Worm (Caenorhabditis elegans) whole organism, young adult: ENCODE results near the gene rfc-3.
A peak's percentile ranks its signal among the peaks of the same experiment; 100 is the strongest.

ENCODE experiments used
- B0261.1 ChIP-seq: sonication (generic microtip); optimal IDR thresholded peaks from 2 replicates; lab custom pipeline; 2016; ENCODE audit warnings: mild to moderate bottlenecking, missing genetic modification characterization, moderate library complexity, missing compliant biosample characterization
- B0336.3 ChIP-seq: fragments of 200-800 bp; sonication (Bioruptor generic); IDR thresholded peaks from 2 replicates; pipeline ENCODE4 v1.3.6; 2022; ENCODE audit warnings: missing genetic modification characterization, missing compliant biosample characterization
- D2030.7 ChIP-seq: fragments of 200-800 bp; sonication (Bioruptor generic); IDR thresholded peaks from 2 replicates; pipeline ENCODE4 v1.3.6; 2022; ENCODE audit warnings: missing genetic modification reagents, missing genetic modification characterization, missing compliant biosample characterization
- F33H1.4 ChIP-seq: fragments of 200-800 bp; sonication (Bioruptor generic); IDR thresholded peaks from 2 replicates; pipeline ENCODE4 v1.3.6; 2022; ENCODE audit warnings: missing genetic modification reagents, missing genetic modification characterization, missing compliant biosample characterization
- F37B4.10 ChIP-seq: fragments of 200-800 bp; sonication (Bioruptor generic); IDR thresholded peaks from 2 replicates; pipeline ENCODE4 v1.3.6; 2022; ENCODE audit warnings: missing genetic modification characterization, missing compliant biosample characterization
- F52B5.7 ChIP-seq: sonication (generic microtip); optimal IDR thresholded peaks from 2 replicates; lab custom pipeline; 2016; ENCODE audit warnings: mild to moderate bottlenecking, missing genetic modification characterization, missing compliant biosample characterization
- F57A8.1 ChIP-seq: fragments of 200-800 bp; sonication (Bioruptor generic); optimal IDR thresholded peaks from 2 replicates; lab custom pipeline; 2018; ENCODE audit warnings: mild to moderate bottlenecking, missing genetic modification characterization, moderate library complexity, missing compliant biosample characterization
- K12H6.12 ChIP-seq: fragments of 200-800 bp; sonication (Bioruptor generic); optimal IDR thresholded peaks from 2 replicates; lab custom pipeline; 2018; ENCODE audit warnings: mild to moderate bottlenecking, missing genetic modification characterization, missing compliant biosample characterization
- Y53F4B.3 ChIP-seq: fragments of 200-800 bp; sonication (Bioruptor generic); IDR thresholded peaks from 2 replicates; pipeline ENCODE4 v1.3.6; 2022; ENCODE audit warnings: missing genetic modification reagents, missing genetic modification characterization, missing compliant biosample characterization
- Y53G8AR.9 ChIP-seq: fragments of 200-800 bp; sonication (Bioruptor generic); conservative IDR thresholded peaks from 2 replicates; pipeline ENCODE4 v1.3.6; 2022; ENCODE audit warnings: missing genetic modification reagents, missing genetic modification characterization, missing compliant biosample characterization
- Y67H2A.10 ChIP-seq: fragments of 200-800 bp; sonication (Bioruptor generic); conservative IDR thresholded peaks from 2 replicates; pipeline ENCODE4 v1.3.6; 2022; ENCODE audit warnings: missing genetic modification reagents, missing genetic modification characterization, missing compliant biosample characterization
- aptf-3 ChIP-seq: fragments of 200-800 bp; sonication (Bioruptor generic); IDR thresholded peaks from 2 replicates; pipeline ENCODE4 v1.3.6; 2022; ENCODE audit warnings: missing genetic modification characterization, missing compliant biosample characterization
- athp-1 ChIP-seq: sonication (generic microtip); optimal IDR thresholded peaks from 2 replicates; lab custom pipeline; 2017; ENCODE audit warnings: mild to moderate bottlenecking, missing genetic modification characterization, missing compliant biosample characterization
- attf-3 ChIP-seq: fragments of 200-800 bp; sonication (Bioruptor generic); conservative IDR thresholded peaks from 2 replicates; pipeline ENCODE4 v1.3.6; 2022; ENCODE audit warnings: missing genetic modification reagents, missing genetic modification characterization, missing compliant biosample characterization
- attf-5 ChIP-seq: fragments of 200-800 bp; sonication (Bioruptor generic); optimal IDR thresholded peaks from 2 replicates; lab custom pipeline; 2018; ENCODE audit warnings: mild to moderate bottlenecking, missing genetic modification characterization, missing compliant biosample characterization
- bed-2 ChIP-seq: fragments of 200-800 bp; sonication (Bioruptor generic); IDR thresholded peaks from 2 replicates; pipeline ENCODE4 v1.3.6; 2022; ENCODE audit warnings: missing genetic modification reagents, missing genetic modification characterization, missing compliant biosample characterization
- cebp-1 ChIP-seq, 2 experiments: fragments of 200-800 bp in 1 of 2; sonication (Bioruptor generic) in 1 of 2; sonication (generic microtip) in 1 of 2; IDR thresholded peaks in 1 of 2; optimal IDR thresholded peaks in 1 of 2; 2 replicates each; pipeline versions ENCODE4 v1.3.6 to Lab custom; 2017 to 2022; ENCODE audit warnings: missing compliant biosample characterization in 2 of 2, missing genetic modification characterization in 2 of 2, mild to moderate bottlenecking in 1 of 2, missing genetic modification reagents in 1 of 2, moderate library complexity in 1 of 2
- cebp-2 ChIP-seq: fragments of 200-800 bp; sonication (Bioruptor generic); IDR thresholded peaks from 2 replicates; pipeline ENCODE4 v1.3.6; 2022; ENCODE audit warnings: missing genetic modification characterization, missing compliant biosample characterization
- ceh-100 ChIP-seq: fragments of 200-800 bp; sonication (Bioruptor generic); IDR thresholded peaks from 2 replicates; pipeline ENCODE4 v1.3.6; 2022; ENCODE audit warnings: missing genetic modification reagents, missing genetic modification characterization, missing compliant biosample characterization
- ceh-27 ChIP-seq: fragments of 200-800 bp; sonication (Bioruptor generic); optimal IDR thresholded peaks from 2 replicates; lab custom pipeline; 2018; ENCODE audit warnings: mild to moderate bottlenecking, missing genetic modification characterization, moderate library complexity, missing compliant biosample characterization
- ceh-58 ChIP-seq: fragments of 200-800 bp; sonication (Bioruptor generic); IDR thresholded peaks from 2 replicates; pipeline ENCODE4 v1.3.6; 2022; ENCODE audit warnings: missing genetic modification characterization, missing compliant biosample characterization
- ceh-91 ChIP-seq: fragments of 200-800 bp; sonication (Bioruptor generic); IDR thresholded peaks from 2 replicates; pipeline ENCODE4 v1.3.6; 2022; ENCODE audit warnings: missing genetic modification reagents, missing genetic modification characterization, missing compliant biosample characterization
- dox-1 ChIP-seq: fragments of 200-800 bp; sonication (Bioruptor generic); IDR thresholded peaks from 2 replicates; pipeline ENCODE4 v1.3.6; 2022; ENCODE audit warnings: missing genetic modification reagents, missing genetic modification characterization, missing compliant biosample characterization
- egl-18 ChIP-seq: fragments of 200-800 bp; sonication (Bioruptor generic); IDR thresholded peaks from 2 replicates; pipeline ENCODE4 v1.3.6; 2022; ENCODE audit warnings: missing genetic modification reagents, missing genetic modification characterization, missing compliant biosample characterization
- egrh-3 ChIP-seq: fragments of 200-800 bp; sonication (Bioruptor generic); IDR thresholded peaks from 2 replicates; pipeline ENCODE4 v1.3.6; 2022; ENCODE audit warnings: missing genetic modification reagents, missing genetic modification characterization, missing compliant biosample characterization
- fkh-3 ChIP-seq: sonication (generic microtip); optimal IDR thresholded peaks from 2 replicates; lab custom pipeline; 2016; ENCODE audit warnings: mild to moderate bottlenecking, missing genetic modification characterization, missing compliant biosample characterization
- hlh-12 ChIP-seq: sonication (generic microtip); optimal IDR thresholded peaks from 2 replicates; lab custom pipeline; 2016; ENCODE audit warnings: missing genetic modification characterization, missing compliant biosample characterization
- hlh-26 ChIP-seq: fragments of 200-800 bp; sonication (Bioruptor generic); conservative IDR thresholded peaks from 2 replicates; pipeline ENCODE4 v1.3.6; 2022; ENCODE audit warnings: missing genetic modification reagents, missing genetic modification characterization, missing compliant biosample characterization
- hrde-1 ChIP-seq: sonication (generic microtip); optimal IDR thresholded peaks from 2 replicates; lab custom pipeline; 2016; ENCODE audit warnings: missing genetic modification characterization, mild to moderate bottlenecking, missing compliant biosample characterization, moderate library complexity, missing genotype, missing genetic modification reagents, borderline replicate concordance
- let-526 ChIP-seq: fragments of 200-800 bp; sonication (Bioruptor generic); IDR thresholded peaks from 2 replicates; pipeline ENCODE4 v1.3.6; 2022; ENCODE audit warnings: missing genetic modification reagents, missing genetic modification characterization, missing compliant biosample characterization
- lsy-27 ChIP-seq: sonication (generic microtip); optimal IDR thresholded peaks from 2 replicates; lab custom pipeline; 2017; ENCODE audit warnings: missing genetic modification characterization, mild to moderate bottlenecking, missing compliant biosample characterization, antibody characterized with exemption, missing genotype, borderline replicate concordance; ENCODE audit not compliant: insufficient read depth
- madf-6 ChIP-seq: fragments of 200-800 bp; sonication (Bioruptor generic); IDR thresholded peaks from 2 replicates; pipeline ENCODE4 v1.3.6; 2022; ENCODE audit warnings: missing genetic modification reagents, missing genetic modification characterization, missing compliant biosample characterization
- nfya-1 ChIP-seq: sonication (generic microtip); optimal IDR thresholded peaks from 2 replicates; lab custom pipeline; 2017; ENCODE audit warnings: antibody characterized with exemption, missing compliant biosample characterization, missing genetic modification characterization, borderline replicate concordance; ENCODE audit not compliant: insufficient read depth
- nhr-179 ChIP-seq: sonication (generic microtip); optimal IDR thresholded peaks from 2 replicates; lab custom pipeline; 2016; ENCODE audit warnings: mild to moderate bottlenecking, missing genetic modification characterization, missing compliant biosample characterization
- nhr-27 ChIP-seq: fragments of 200-800 bp; sonication (Bioruptor generic); optimal IDR thresholded peaks from 2 replicates; lab custom pipeline; 2018; ENCODE audit warnings: mild to moderate bottlenecking, missing genetic modification characterization, moderate library complexity, missing compliant biosample characterization
- pha-4 ChIP-seq: fragments of 150-350 bp; sonication (generic microtip); optimal IDR thresholded peaks from 2 replicates; lab custom pipeline; 2014; ENCODE audit warnings: missing biosample characterization, missing genetic modification reagents, missing genetic modification characterization
- rcor-1 ChIP-seq: fragments of 200-800 bp; sonication (Bioruptor generic); IDR thresholded peaks from 2 replicates; pipeline ENCODE4 v1.3.6; 2022; ENCODE audit warnings: missing genetic modification reagents, missing genetic modification characterization, missing compliant biosample characterization
- sdz-38 ChIP-seq: sonication (generic microtip); optimal IDR thresholded peaks from 2 replicates; lab custom pipeline; 2016; ENCODE audit warnings: missing genotype, missing genetic modification characterization, missing compliant biosample characterization
- sea-2 ChIP-seq: fragments of 200-800 bp; sonication (Bioruptor generic); IDR thresholded peaks from 2 replicates; pipeline ENCODE4 v1.3.6; 2022; ENCODE audit warnings: missing genetic modification characterization, missing compliant biosample characterization
- snpc-1.1 ChIP-seq: sonication (generic microtip); optimal IDR thresholded peaks from 2 replicates; lab custom pipeline; 2017; ENCODE audit warnings: missing genetic modification characterization, mild to moderate bottlenecking, missing compliant biosample characterization, antibody characterized with exemption, moderate library complexity, missing genotype, missing genetic modification reagents; ENCODE audit not compliant: insufficient read depth
- snpc-3.4 ChIP-seq: sonication (generic microtip); optimal IDR thresholded peaks from 2 replicates; lab custom pipeline; 2017; ENCODE audit warnings: missing genetic modification characterization, mild to moderate bottlenecking, missing compliant biosample characterization, antibody characterized with exemption, moderate library complexity, missing genotype, missing genetic modification reagents
- somi-1 ChIP-seq: fragments of 200-800 bp; sonication (Bioruptor generic); optimal IDR thresholded peaks from 2 replicates; lab custom pipeline; 2018; ENCODE audit warnings: mild to moderate bottlenecking, missing genetic modification characterization, missing compliant biosample characterization
- xnd-1 ChIP-seq: sonication (generic microtip); optimal IDR thresholded peaks from 2 replicates; lab custom pipeline; 2016; ENCODE audit warnings: missing genotype, missing genetic modification reagents, missing genetic modification characterization, missing compliant biosample characterization
- zfh-2 ChIP-seq: fragments of 200-800 bp; sonication (Bioruptor generic); conservative IDR thresholded peaks from 2 replicates; pipeline ENCODE4 v1.3.6; 2022; ENCODE audit warnings: missing genetic modification reagents, missing genetic modification characterization, missing compliant biosample characterization
- ztf-18 ChIP-seq: sonication (generic microtip); optimal IDR thresholded peaks from 2 replicates; lab custom pipeline; 2016; ENCODE audit warnings: missing genotype, mild to moderate bottlenecking, missing genetic modification characterization, missing compliant biosample characterization
- ztf-22 ChIP-seq: fragments of 200-800 bp; sonication (Bioruptor generic); optimal IDR thresholded peaks from 2 replicates; lab custom pipeline; 2018; ENCODE audit warnings: mild to moderate bottlenecking, missing genetic modification characterization, moderate library complexity, missing compliant biosample characterization
- ztf-26 ChIP-seq: sonication (generic microtip); optimal IDR thresholded peaks from 2 replicates; lab custom pipeline; 2017; ENCODE audit warnings: missing genetic modification characterization, missing compliant biosample characterization
- ztf-28 ChIP-seq: fragments of 200-800 bp; sonication (Bioruptor generic); IDR thresholded peaks from 2 replicates; pipeline ENCODE4 v1.3.6; 2022; ENCODE audit warnings: missing genetic modification reagents, missing genetic modification characterization, missing compliant biosample characterization

rfc-3 gene

ce11 chrIV:13093677-13094076 lies 1.9 kb upstream of the rfc-3 start, which contains the start of the genes prcc-1 and C39E9.12 (continued):
- TF ChIP-seq hlh-26 (GFP tag; lab: Robert Waterston, UW) (no peak), sdz-38 (no peak), F52B5.7 (tag; lab: Kevin White, UChicago) (no peak), nhr-27 (tag; lab: Kevin White, UChicago) (no peak), let-526 (GFP tag; lab: Robert Waterston, UW) (no peak), nhr-179 (tag; lab: Kevin White, UChicago) (no peak), F33H1.4 (peak; percentile 74), K12H6.12 (tag; lab: Kevin White, UChicago) (no peak), hlh-12 (tag; lab: Kevin White, UChicago) (no peak), F57A8.1 (GFP tag; lab: Kevin White, UChicago) (no peak), ceh-58 (GFP tag; lab: Robert Waterston, UW) (no peak), Y53G8AR.9 (GFP tag; lab: Robert Waterston, UW) (0 out of 2 replicates have a peak, but pooled peaks have one; percentile 13), zfh-2 (no peak), B0261.1 (tag; lab: Kevin White, UChicago) (no peak), ceh-100 (GFP tag; lab: Robert Waterston, UW) (peak; percentile 54; the same call in 1 of the 2 replicates), fkh-3 (tag; lab: Kevin White, UChicago) (no peak), madf-6 (GFP tag; lab: Robert Waterston, UW) (peak; percentile 95), D2030.7 (GFP tag; lab: Robert Waterston, UW) (peak; percentile 89), Y53F4B.3 (GFP tag; lab: Robert Waterston, UW) (no peak), hrde-1 (no peak), snpc-3.4 (tag; lab: Kevin White, UChicago) (peak; percentile 82), athp-1 (tag; lab: Kevin White, UChicago) (no peak), ztf-18 (no peak), cebp-2 (GFP tag; lab: Robert Waterston, UW) (no peak), ztf-26 (no peak), Y67H2A.10 (GFP tag; lab: Robert Waterston, UW) (no peak), rcor-1 (GFP tag; lab: Robert Waterston, UW) (peak; percentile 23; the same call in 1 of the 2 replicates), snpc-1.1 (peak; percentile 58), cebp-1 (GFP tag; IDR thresholded peaks at IDR 0.05; lab: Robert Waterston, UW) (no peak), cebp-1 (tag; optimal IDR thresholded peaks at IDR 0.05; lab: Kevin White, UChicago) (no peak), B0336.3 (0 out of 2 replicates have a peak, but pooled peaks have one; percentile 21), ceh-27 (peak; percentile 12), ceh-91 (peak; percentile 82), attf-3 (peak; percentile 49; the same call in 1 of the 2 replicates), lsy-27 (tag; lab: Kevin White, UChicago) (no peak), attf-5 (GFP tag; lab: Kevin White, UChicago) (peak; percentile 44), pha-4 (tag; lab: Kevin White, UChicago) (no peak), xnd-1 (tag; lab: Kevin White, UChicago) (peak; percentile 80), sea-2 (GFP tag; lab: Robert Waterston, UW) (no peak), nfya-1 (tag; lab: Kevin White, UChicago) (no peak), bed-2 (no peak), ztf-22 (GFP tag; lab: Kevin White, UChicago) (no peak), dox-1 (GFP tag; lab: Robert Waterston, UW) (peak; percentile 71), somi-1 (GFP tag; lab: Kevin White, UChicago) (no peak), egl-18 (GFP tag; lab: Robert Waterston, UW) (no peak), ztf-28 (no peak), F37B4.10 (no peak), egrh-3 (GFP tag; lab: Robert Waterston, UW) (no peak), aptf-3 (no peak)
